Worm (Caenorhabditis elegans): ENCODE measurements around the gene Y116A8C.9.

The Y116A8C.9 gene

DNA sequence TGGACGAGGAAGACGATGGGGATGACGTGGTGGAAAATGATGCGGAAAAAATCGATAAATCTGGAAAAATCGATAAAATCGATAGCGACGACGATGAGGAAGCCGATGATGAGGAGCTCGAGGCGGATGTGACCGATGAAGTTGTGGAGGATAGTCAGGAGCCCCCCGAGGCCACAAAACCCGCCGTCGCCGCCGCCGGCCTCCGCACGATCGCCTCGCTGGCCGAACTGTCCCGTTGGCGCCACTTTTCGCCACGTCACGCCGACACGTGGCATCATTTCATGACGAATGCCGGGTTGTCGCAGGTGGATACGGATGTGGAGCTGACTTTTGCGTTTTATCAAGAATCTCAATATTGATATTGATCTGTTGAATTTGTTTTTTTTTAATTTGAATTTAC is 15.8 kb upstream of the Y116A8C.9 start:
- TF ChIP-seq fax-1 (tag; optimal IDR thresholded peaks at IDR 0.05) (no peak), hlh-15 (tag; optimal IDR thresholded peaks at IDR 0.05) (no peak), ceh-48 (tag; optimal IDR thresholded peaks at IDR 0.05) (no peak), ttx-3 (tag; optimal IDR thresholded peaks at IDR 0.05) (no peak)

- TF ChIP-seq rnt-1 (tag; optimal IDR thresholded peaks at IDR 0.05) (no peak), lin-11 (tag; optimal IDR thresholded peaks at IDR 0.05) (no peak), elt-4 (tag; optimal IDR thresholded peaks at IDR 0.05) (no peak), fax-1 (tag; optimal IDR thresholded peaks at IDR 0.05) (no peak), ceh-14 (tag; optimal IDR thresholded peaks at IDR 0.05) (no peak), ttx-3 (tag; optimal IDR thresholded peaks at IDR 0.05) (no peak), nhr-11 (tag; optimal IDR thresholded peaks at IDR 0.05) (no peak), ceh-30 (tag; optimal IDR thresholded peaks at IDR 0.05) (no peak), tbx-2 (tag; optimal IDR thresholded peaks at IDR 0.05) (no peak), ceh-18 (tag; optimal IDR thresholded peaks at IDR 0.05) (no peak), pat-9 (tag; optimal IDR thresholded peaks at IDR 0.05) (no peak), ceh-34 (tag; optimal IDR thresholded peaks at IDR 0.05) (no peak), tbx-7 (tag; optimal IDR thresholded peaks at IDR 0.05) (no peak), T23F11.4 (GFP tag; optimal IDR thresholded peaks at IDR 0.05) (no peak), unc-55 (GFP tag; optimal IDR thresholded peaks at IDR 0.05) (no peak), pros-1 (tag; optimal IDR thresholded peaks at IDR 0.05) (no peak), ceh-24 (tag; optimal IDR thresholded peaks at IDR 0.05) (no peak)
These were observed 5.8 kb upstream of the Y116A8C.9 start for ce11 chrIV:16952389-16952788.

ce11 chrIV:16949767-16950166 is 3.2 kb upstream of the Y116A8C.9 start, which contains the start of gene rad-54.B:
Gene rad-54.B, plus strand, starts transcription at chrIV:16950067.
- no peak for TF ChIP-seq madf-2 (tag; optimal IDR thresholded peaks at IDR 0.05)
- TF ChIP-seq hlh-8 (tag; optimal IDR thresholded peaks at IDR 0.05), result no peak
- no peak for TF ChIP-seq ceh-22 (tag; optimal IDR thresholded peaks at IDR 0.05)
- TF ChIP-seq sox-4 (tag; optimal IDR thresholded peaks at IDR 0.05), result no peak
- TF ChIP-seq ceh-31 (tag; optimal IDR thresholded peaks at IDR 0.05), result no peak
- no peak for TF ChIP-seq ceh-9 (tag; optimal IDR thresholded peaks at IDR 0.05)
- no peak for TF ChIP-seq lin-11 (tag; optimal IDR thresholded peaks at IDR 0.05)
- TF ChIP-seq pros-1 (tag; optimal IDR thresholded peaks at IDR 0.05), result no peak
- TF ChIP-seq C38D4.7 (GFP tag; optimal IDR thresholded peaks at IDR 0.05), result no peak
- no peak for TF ChIP-seq sdc-2 (tag; optimal IDR thresholded peaks at IDR 0.05)

ce11 chrIV:16939001-16939400 is 7.6 kb downstream of the Y116A8C.9 start, which contains the start of gene Y116A8C.10:
Gene Y116A8C.10, minus strand, starts transcription at chrIV:16939101.
- TF ChIP-seq gmeb-2 (tag; optimal IDR thresholded peaks at IDR 0.05) (no peak), eyg-1 (tag; optimal IDR thresholded peaks at IDR 0.05) (no peak), ceh-45 (GFP tag; IDR thresholded peaks at IDR 0.05) (no peak), ceh-24 (tag; optimal IDR thresholded peaks at IDR 0.05) (no peak), ceh-22 (tag; optimal IDR thresholded peaks at IDR 0.05) (no peak), tbx-2 (tag; optimal IDR thresholded peaks at IDR 0.05) (no peak), fkh-6 (tag; optimal IDR thresholded peaks at IDR 0.05) (no peak)

- TF ChIP-seq nhr-232 (tag; optimal IDR thresholded peaks at IDR 0.05) (no peak), hlh-8 (tag; optimal IDR thresholded peaks at IDR 0.05) (no peak)
These were observed 10.5 kb downstream of the Y116A8C.9 start for ce11 chrIV:16936053-16936452.

ce11 chrIV:16931077-16931476 is 15.5 kb downstream of the Y116A8C.9 start, which contains the start of gene Y116A8C.49:
Gene Y116A8C.49, minus strand, starts transcription at chrIV:16931177.
- TF ChIP-seq K02D7.2 (tag; optimal IDR thresholded peaks at IDR 0.05), result no peak
- no peak for TF ChIP-seq eyg-1 (tag; optimal IDR thresholded peaks at IDR 0.05)
- no peak for TF ChIP-seq ceh-6 (GFP tag; optimal IDR thresholded peaks at IDR 0.05)
- TF ChIP-seq dve-1 (tag; optimal IDR thresholded peaks at IDR 0.05), result no peak
- TF ChIP-seq tbx-2 (tag; optimal IDR thresholded peaks at IDR 0.05), result no peak
- no peak for TF ChIP-seq hlh-15 (tag; optimal IDR thresholded peaks at IDR 0.05)
- no peak for TF ChIP-seq rnt-1 (tag; optimal IDR thresholded peaks at IDR 0.05)
- TF ChIP-seq elt-2 (tag; optimal IDR thresholded peaks at IDR 0.05), result no peak
- TF ChIP-seq pha-2 (tag; optimal IDR thresholded peaks at IDR 0.05), result no peak
- no peak for TF ChIP-seq zip-5 (tag; optimal IDR thresholded peaks at IDR 0.05)
- no peak for TF ChIP-seq unc-86 (tag; optimal IDR thresholded peaks at IDR 0.05)
- TF ChIP-seq ahr-1 (tag; optimal IDR thresholded peaks at IDR 0.05), result no peak
- TF ChIP-seq fkh-6 (tag; optimal IDR thresholded peaks at IDR 0.05), result no peak
